Fruit fly (Drosophila melanogaster) Kc167 (cell line): ENCODE measurements around the gene CG11000.

ENCODE experiments used
- Myc ChIP-seq: fragments of >200 bp; optimal IDR thresholded peaks from 2 replicates; lab custom pipeline; 2017; ENCODE audit warnings: missing external identifiers
- h ChIP-seq: fragments of >200 bp; optimal IDR thresholded peaks from 3 replicates; lab custom pipeline; 2018; ENCODE audit warnings: missing external identifiers
- insv ChIP-seq: fragments of >200 bp; optimal IDR thresholded peaks from 3 replicates; lab custom pipeline; 2018; ENCODE audit warnings: missing external identifiers
- psq ChIP-seq: fragments of >200 bp; optimal IDR thresholded peaks from 2 replicates; lab custom pipeline; 2017; ENCODE audit warnings: missing external identifiers

DNA sequence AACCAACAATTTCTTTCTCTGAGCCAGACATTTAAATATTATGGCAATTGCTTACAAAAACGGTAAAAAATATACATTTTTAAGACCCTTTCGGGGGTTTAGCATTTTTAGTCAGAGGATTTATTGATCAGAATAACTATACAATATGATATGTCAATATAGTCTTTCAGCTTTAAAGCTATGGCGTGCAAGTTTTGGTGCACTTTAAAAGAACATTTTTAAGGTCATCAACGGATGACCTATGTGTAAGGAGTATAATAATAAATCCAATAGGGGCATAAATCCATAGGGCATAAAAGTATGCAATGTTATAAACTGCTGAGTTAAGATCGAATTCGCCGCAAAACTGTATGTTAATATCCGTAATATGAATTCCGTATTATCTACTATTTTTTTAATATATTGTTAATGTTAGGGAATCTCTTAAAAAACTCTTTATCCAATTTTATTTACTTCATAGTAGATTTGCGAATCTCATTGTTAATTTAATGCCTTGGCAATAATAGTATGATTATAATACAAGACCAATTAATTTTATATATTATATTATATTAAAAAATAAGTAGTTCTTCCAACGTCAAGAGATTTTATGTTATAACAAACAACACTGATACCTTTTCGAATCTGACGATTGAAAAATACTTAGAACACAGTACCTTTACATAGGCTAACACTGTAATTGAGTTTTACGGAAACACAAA is 44.6 kb downstream of the CG11000 start, which contains the start of gene CG14676:
- no peak for TF ChIP-seq Myc (lab: Kevin White, UChicago)
- TF ChIP-seq h (lab: Kevin White, UChicago) = no peak
- TF ChIP-seq psq (lab: Kevin White, UChicago) = no peak
- no peak for TF ChIP-seq insv
